Worm (Caenorhabditis elegans) whole organism, L3 larva: ENCODE data around the gene K02D10.1.
A peak's percentile ranks its signal among the peaks of the same experiment; 100 is the strongest.

Source experiments
- R02D3.7 ChIP-seq: fragments of 150-350 bp; optimal IDR thresholded peaks from 2 replicates; lab custom pipeline; 2014; ENCODE audit warnings: missing biosample characterization, missing genetic modification characterization
- ZK546.5 ChIP-seq: sonication (generic microtip); optimal IDR thresholded peaks from 2 replicates; lab custom pipeline; 2017; ENCODE audit warnings: missing biosample characterization, missing genetic modification characterization
- aly-2 ChIP-seq: fragments of 150-350 bp; optimal IDR thresholded peaks from 2 replicates; lab custom pipeline; 2014; ENCODE audit warnings: missing biosample characterization, missing genetic modification characterization
- ama-1 ChIP-seq: fragments of 150-350 bp; optimal IDR thresholded peaks from 2 replicates; lab custom pipeline; 2018
- ceh-16 ChIP-seq: sonication (generic microtip); optimal IDR thresholded peaks from 2 replicates; lab custom pipeline; 2017; ENCODE audit warnings: missing biosample characterization, missing genetic modification characterization
- ceh-28 ChIP-seq: fragments of 150-350 bp; optimal IDR thresholded peaks from 2 replicates; lab custom pipeline; 2014; ENCODE audit warnings: missing biosample characterization, missing genetic modification reagents, missing genetic modification characterization
- ceh-82 ChIP-seq: fragments of 150-350 bp; optimal IDR thresholded peaks from 2 replicates; lab custom pipeline; 2014; ENCODE audit warnings: missing biosample characterization, missing genetic modification characterization
- ceh-9 ChIP-seq: sonication (generic microtip); optimal IDR thresholded peaks from 2 replicates; lab custom pipeline; 2018; ENCODE audit warnings: missing biosample characterization, missing genetic modification characterization
- egl-27 ChIP-seq: sonication (generic microtip); optimal IDR thresholded peaks from 4 replicates; lab custom pipeline; 2017; ENCODE audit warnings: missing biosample characterization, missing genetic modification reagents, missing genetic modification characterization
- egl-5 ChIP-seq: fragments of 150-350 bp; optimal IDR thresholded peaks from 2 replicates; lab custom pipeline; 2017; ENCODE audit warnings: missing biosample characterization, missing genetic modification reagents, missing genetic modification characterization, inconsistent platforms
- elt-1 ChIP-seq: fragments of 150-350 bp; optimal IDR thresholded peaks from 2 replicates; lab custom pipeline; 2014; ENCODE audit warnings: missing biosample characterization, missing genetic modification characterization
- elt-2 ChIP-seq: sonication (generic microtip); optimal IDR thresholded peaks from 2 replicates; lab custom pipeline; 2016; ENCODE audit warnings: missing genetic modification reagents, mild to moderate bottlenecking, missing genetic modification characterization, missing compliant biosample characterization
- elt-3 ChIP-seq, 3 experiments: fragments of 150-350 bp in 1 of 3; sonication (generic microtip) in 2 of 3; optimal IDR thresholded peaks; 2 replicates in 2 of 3; 4 replicates in 1 of 3; lab custom pipeline; 2014 to 2017; ENCODE audit warnings: missing biosample characterization in 3 of 3, missing genetic modification characterization in 3 of 3
- eor-1 ChIP-seq, 2 experiments: fragments of 150-350 bp; optimal IDR thresholded peaks; 2 replicates each; lab custom pipeline; 2014 to 2018; ENCODE audit warnings: missing biosample characterization in 2 of 2, missing genetic modification characterization in 2 of 2
- fkh-10 ChIP-seq: sonication (generic microtip); optimal IDR thresholded peaks from 2 replicates; lab custom pipeline; 2017; ENCODE audit warnings: missing biosample characterization, missing genetic modification reagents, missing genetic modification characterization
- fos-1 ChIP-seq: fragments of 150-350 bp; optimal IDR thresholded peaks from 2 replicates; lab custom pipeline; 2014; ENCODE audit warnings: missing biosample characterization, missing genetic modification characterization
- hmg-11 ChIP-seq: sonication (generic microtip); optimal IDR thresholded peaks from 2 replicates; lab custom pipeline; 2016; ENCODE audit warnings: missing genetic modification characterization, missing compliant biosample characterization
- jun-1 ChIP-seq: fragments of 150-350 bp; optimal IDR thresholded peaks from 2 replicates; lab custom pipeline; 2014; ENCODE audit warnings: missing biosample characterization, missing genetic modification reagents, missing genetic modification characterization
- lin-15B ChIP-seq: fragments of 150-350 bp; optimal IDR thresholded peaks from 2 replicates; lab custom pipeline; 2014; ENCODE audit warnings: missing biosample characterization, missing genetic modification characterization
- lin-39 ChIP-seq: fragments of 150-350 bp; optimal IDR thresholded peaks from 2 replicates; lab custom pipeline; 2018; ENCODE audit warnings: missing biosample characterization, missing genetic modification reagents, missing genetic modification characterization
- lsy-12 ChIP-seq: sonication (generic microtip); optimal IDR thresholded peaks from 2 replicates; lab custom pipeline; 2016; ENCODE audit warnings: mild to moderate bottlenecking, missing genetic modification characterization, missing compliant biosample characterization
- mdl-1 ChIP-seq: fragments of 150-350 bp; optimal IDR thresholded peaks from 2 replicates; lab custom pipeline; 2014; ENCODE audit warnings: missing biosample characterization, missing genetic modification characterization
- mml-1 ChIP-seq: fragments of 150-350 bp; sonication (generic microtip); optimal IDR thresholded peaks from 3 replicates; lab custom pipeline; 2014; ENCODE audit warnings: missing biosample characterization, missing genetic modification characterization
- nfya-1 ChIP-seq: sonication (generic microtip); optimal IDR thresholded peaks from 2 replicates; lab custom pipeline; 2017; ENCODE audit warnings: missing genetic modification characterization, mild to moderate bottlenecking, missing compliant biosample characterization, antibody characterized with exemption, moderate library complexity; ENCODE audit not compliant: insufficient read depth
- nhr-11 ChIP-seq: fragments of 150-350 bp; optimal IDR thresholded peaks from 2 replicates; lab custom pipeline; 2014; ENCODE audit warnings: missing biosample characterization, missing genetic modification characterization
- nhr-12 ChIP-seq: fragments of 150-350 bp; optimal IDR thresholded peaks from 2 replicates; lab custom pipeline; 2014; ENCODE audit warnings: missing biosample characterization, missing genetic modification characterization
- nhr-23 ChIP-seq: fragments of 150-350 bp; optimal IDR thresholded peaks from 2 replicates; lab custom pipeline; 2014; ENCODE audit warnings: missing biosample characterization, missing genetic modification reagents, missing genetic modification characterization
- nhr-237 ChIP-seq: fragments of 150-350 bp; optimal IDR thresholded peaks from 2 replicates; lab custom pipeline; 2014; ENCODE audit warnings: missing biosample characterization, missing genetic modification characterization
- nhr-25 ChIP-seq: sonication (generic microtip); optimal IDR thresholded peaks from 2 replicates; lab custom pipeline; 2017; ENCODE audit warnings: missing biosample characterization, missing genetic modification characterization
- nhr-28 ChIP-seq: fragments of 150-350 bp; optimal IDR thresholded peaks from 2 replicates; lab custom pipeline; 2014; ENCODE audit warnings: missing biosample characterization, missing genetic modification characterization
- nhr-43 ChIP-seq: sonication (generic microtip); optimal IDR thresholded peaks from 2 replicates; lab custom pipeline; 2016; ENCODE audit warnings: mild to moderate bottlenecking, missing genetic modification characterization, missing compliant biosample characterization; ENCODE audit not compliant: poor library complexity, severe bottlenecking
- nhr-67 ChIP-seq: fragments of 150-350 bp; optimal IDR thresholded peaks from 2 replicates; lab custom pipeline; 2014; ENCODE audit warnings: missing biosample characterization, missing genetic modification characterization
- nhr-76 ChIP-seq: fragments of 150-350 bp; sonication (generic microtip); optimal IDR thresholded peaks from 5 replicates; lab custom pipeline; 2014; ENCODE audit warnings: missing biosample characterization, missing genetic modification characterization
- nhr-77 ChIP-seq: fragments of 150-350 bp; optimal IDR thresholded peaks from 2 replicates; lab custom pipeline; 2014; ENCODE audit warnings: missing biosample characterization, missing genetic modification characterization
- pha-4 ChIP-seq: fragments of 150-350 bp; optimal IDR thresholded peaks from 2 replicates; lab custom pipeline; 2014; ENCODE audit warnings: missing biosample characterization, missing genetic modification reagents, missing genetic modification characterization
- pqm-1 ChIP-seq: fragments of 150-350 bp; optimal IDR thresholded peaks from 2 replicates; lab custom pipeline; 2017; ENCODE audit warnings: missing biosample characterization, missing genetic modification characterization, inconsistent platforms
- sea-2 ChIP-seq: fragments of 150-350 bp; sonication (generic microtip); optimal IDR thresholded peaks from 4 replicates; lab custom pipeline; 2014; ENCODE audit warnings: missing biosample characterization, missing genetic modification reagents, missing genetic modification characterization
- skn-1 ChIP-seq: fragments of 150-350 bp; optimal IDR thresholded peaks from 2 replicates; lab custom pipeline; 2014; ENCODE audit warnings: missing biosample characterization, missing genetic modification characterization
- snpc-4 ChIP-seq: fragments of 150-350 bp; optimal IDR thresholded peaks from 2 replicates; lab custom pipeline; 2014; ENCODE audit warnings: missing biosample characterization, missing genetic modification characterization
- tbx-2 ChIP-seq: sonication (generic microtip); optimal IDR thresholded peaks from 2 replicates; lab custom pipeline; 2016; ENCODE audit warnings: mild to moderate bottlenecking, missing genetic modification characterization, missing compliant biosample characterization
- unc-39 ChIP-seq: sonication (generic microtip); optimal IDR thresholded peaks from 4 replicates; lab custom pipeline; 2017; ENCODE audit warnings: missing biosample characterization, missing genetic modification characterization
- unc-62 ChIP-seq: fragments of 150-350 bp; sonication (generic microtip); optimal IDR thresholded peaks from 4 replicates; lab custom pipeline; 2014; ENCODE audit warnings: missing biosample characterization, missing genetic modification reagents, missing genetic modification characterization
- zag-1 ChIP-seq: fragments of 150-350 bp; optimal IDR thresholded peaks from 2 replicates; lab custom pipeline; 2014; ENCODE audit warnings: missing biosample characterization, missing genetic modification characterization

The K02D10.1 gene

DNA sequence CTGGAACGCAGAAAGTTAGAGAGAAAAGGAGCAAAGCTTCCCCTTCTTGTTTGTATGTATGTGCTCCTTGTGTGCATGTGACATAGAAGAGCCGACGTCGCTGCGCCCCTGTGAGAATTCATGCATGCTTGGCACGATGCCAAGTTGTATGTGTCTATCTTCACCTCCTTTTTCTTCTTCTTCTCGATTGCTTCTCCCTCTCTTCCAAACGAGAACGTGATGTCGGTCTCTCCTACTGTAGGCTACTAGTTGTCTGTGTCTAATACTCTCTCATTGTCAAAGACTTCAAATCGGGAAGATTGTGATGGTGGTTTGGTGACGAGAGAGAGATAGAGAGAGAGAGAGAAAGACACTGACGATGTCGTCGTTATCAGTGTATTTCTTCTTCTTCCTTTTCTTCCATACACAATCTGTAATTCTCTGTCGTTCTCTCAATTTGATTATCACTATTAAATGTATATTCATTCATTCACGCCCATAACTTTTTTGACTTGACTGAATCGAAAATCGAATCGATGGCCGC, 27.9 kb downstream of the K02D10.1 start:
- TF ChIP-seq nhr-23 (peak; percentile 68), elt-1 (peak; percentile 59), lin-15B (tag; lab: Kevin White, UChicago) (peak; percentile 49), ZK546.5 (no peak), tbx-2 (tag; lab: Kevin White, UChicago) (peak; percentile 75), nhr-25 (tag; lab: Kevin White, UChicago) (peak; percentile 92), zag-1 (tag; lab: Kevin White, UChicago) (no peak), ceh-28 (tag; lab: Kevin White, UChicago) (peak; percentile 83), elt-2 (tag; lab: Kevin White, UChicago) (peak; percentile 96), skn-1 (tag; lab: Kevin White, UChicago) (peak; percentile 76), elt-3 (tag; optimal IDR thresholded peaks at IDR 0.05; lab: Kevin White, UChicago) (peak in 1 of 3 experiments; percentile 74), unc-62 (GFP tag; lab: Kevin White, UChicago) (peak; percentile 71), fos-1 (tag; lab: Kevin White, UChicago) (peak; percentile 43), eor-1 (tag; optimal IDR thresholded peaks at IDR 0.05; lab: Kevin White, UChicago) (no peak), nhr-12 (tag; lab: Kevin White, UChicago) (no peak), mdl-1 (tag; lab: Kevin White, UChicago) (peak; percentile 90), hmg-11 (tag; lab: Kevin White, UChicago) (peak; percentile 68), ceh-82 (tag; lab: Kevin White, UChicago) (peak; percentile 42), sea-2 (GFP tag; lab: Kevin White, UChicago) (peak; percentile 14), aly-2 (tag; lab: Kevin White, UChicago) (no peak), R02D3.7 (peak; percentile 44), nfya-1 (tag; lab: Kevin White, UChicago) (peak; percentile 89), mml-1 (tag; lab: Kevin White, UChicago) (no peak), nhr-43 (tag; lab: Kevin White, UChicago) (peak; percentile 87), pha-4 (tag; lab: Kevin White, UChicago) (peak; percentile 43), nhr-76 (tag; lab: Kevin White, UChicago) (peak; percentile 36), nhr-77 (tag; lab: Kevin White, UChicago) (peak; percentile 18), pqm-1 (tag; lab: Kevin White, UChicago) (peak; percentile 96), egl-27 (tag; lab: Kevin White, UChicago) (peak; percentile 27), nhr-11 (tag; lab: Kevin White, UChicago) (peak; percentile 5), fkh-10 (peak; percentile 73), ceh-16 (tag; lab: Kevin White, UChicago) (no peak), unc-39 (no peak), egl-5 (tag; lab: Kevin White, UChicago) (peak; percentile 34), snpc-4 (tag; lab: Kevin White, UChicago) (peak; percentile 75), lsy-12 (tag; lab: Kevin White, UChicago) (peak; percentile 81), jun-1 (peak; percentile 94), lin-39 (tag; lab: Kevin White, UChicago) (peak; percentile 93)

DNA sequence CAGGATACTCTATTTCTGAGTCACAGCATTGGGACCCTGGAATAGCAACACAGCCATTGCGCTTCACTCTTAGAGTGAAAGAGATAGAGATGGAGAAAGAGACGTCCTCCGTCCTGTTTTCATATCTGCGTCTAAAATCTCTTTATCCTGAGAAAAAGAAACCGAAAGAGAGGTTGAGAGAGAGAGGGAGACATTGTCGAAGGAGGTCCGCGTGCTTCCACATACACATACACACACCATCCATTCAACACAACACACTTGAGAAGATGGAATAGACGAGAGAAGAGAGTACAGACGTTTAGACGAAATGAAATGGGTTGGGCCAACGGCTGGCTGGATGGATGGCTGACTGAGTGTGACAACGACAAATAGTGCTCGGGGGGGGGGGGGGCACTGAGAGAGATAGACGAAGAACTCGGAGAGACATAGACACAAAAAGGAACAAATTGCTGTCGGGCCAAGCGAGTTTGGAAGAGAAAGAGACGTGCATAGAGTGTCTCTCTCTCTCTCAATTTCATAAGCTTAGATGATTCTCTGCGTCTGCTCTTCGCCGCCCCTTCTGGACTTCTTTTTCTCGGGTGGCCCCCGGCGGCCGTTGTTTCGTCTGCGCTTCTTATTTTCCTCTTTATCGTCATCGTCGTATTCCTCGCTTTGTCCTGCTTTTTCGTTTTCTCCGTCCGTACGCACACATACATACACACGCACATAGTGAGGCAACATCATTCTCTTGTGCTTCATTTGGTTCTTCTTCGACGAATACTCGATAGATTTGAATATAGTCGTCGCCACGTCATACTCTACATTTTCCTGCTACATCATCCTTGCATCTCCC, 30.8 kb downstream of the K02D10.1 start, which contains the start of gene F54F2.6:
Gene F54F2.6, minus strand, starts transcription at position 738 of the 832 bp plus-strand sequence.
- TF ChIP-seq nhr-43 (tag; lab: Kevin White, UChicago) (peak; percentile 59), nhr-28 (no peak), nhr-11 (tag; lab: Kevin White, UChicago) (peak; percentile 84), nhr-76 (tag; lab: Kevin White, UChicago) (no peak), fkh-10 (peak; percentile 76), jun-1 (peak; percentile 91), nhr-67 (tag; lab: Kevin White, UChicago) (no peak), elt-3 (tag; optimal IDR thresholded peaks at IDR 0.05; lab: Kevin White, UChicago) (no peak), lin-39 (tag; lab: Kevin White, UChicago) (peak; percentile 88), mdl-1 (tag; lab: Kevin White, UChicago) (peak; percentile 94), tbx-2 (tag; lab: Kevin White, UChicago) (peak; percentile 85), fos-1 (tag; lab: Kevin White, UChicago) (no peak), pha-4 (tag; lab: Kevin White, UChicago) (peak; percentile 93), ceh-28 (tag; lab: Kevin White, UChicago) (peak; percentile 87), nhr-77 (tag; lab: Kevin White, UChicago) (peak; percentile 50), ceh-16 (tag; lab: Kevin White, UChicago) (no peak), aly-2 (tag; lab: Kevin White, UChicago) (no peak), hmg-11 (tag; lab: Kevin White, UChicago) (peak; percentile 90), lsy-12 (tag; lab: Kevin White, UChicago) (peak; percentile 80), ceh-9 (tag; lab: Kevin White, UChicago) (peak; percentile 24), egl-5 (tag; lab: Kevin White, UChicago) (peak; percentile 65), R02D3.7 (peak; percentile 57), mml-1 (tag; lab: Kevin White, UChicago) (no peak), pqm-1 (tag; lab: Kevin White, UChicago) (peak; percentile 38), elt-2 (tag; lab: Kevin White, UChicago) (peak; percentile 71), unc-39 (peak; percentile 44), ama-1 (lab: Kevin White, UChicago) (peak; percentile 37), nhr-237 (tag; lab: Kevin White, UChicago) (no peak), nfya-1 (tag; lab: Kevin White, UChicago) (peak; percentile 92), unc-62 (GFP tag; lab: Kevin White, UChicago) (peak; percentile 95), snpc-4 (tag; lab: Kevin White, UChicago) (peak; percentile 75), lin-15B (tag; lab: Kevin White, UChicago) (peak; percentile 58), nhr-25 (tag; lab: Kevin White, UChicago) (peak; percentile 44), nhr-23 (peak; percentile 40), zag-1 (tag; lab: Kevin White, UChicago) (peak; percentile 76), elt-1 (peak; percentile 78)
